ENCODE assay signal across 2 fruit fly cellular contexts in genomic region chr4:404325-404724, dm6.
TF ChIP-seq lines count a peak whose summit lies in the region.

No protein-coding gene starts in this region.

TF ChIP-seq in whole organism, embryonic, 481 proteins besides CTCF, POLR2A, EP300 and RAD21 (continued from another document and continues in another):
- TF ChIP-seq CG11723 (GFP tag; optimal IDR thresholded peaks at IDR 0.05; lab: Kevin White, UChicago) (peak; percentile 37), sc (optimal IDR thresholded peaks at IDR 0.05; lab: Kevin White, UChicago) (no peak), sc (GFP tag; optimal IDR thresholded peaks at IDR 0.05; lab: Kevin White, UChicago) (peak; percentile 19), CG6854 (GFP tag; optimal IDR thresholded peaks at IDR 0.05; lab: Kevin White, UChicago) (peak; percentile 70), Hmx (GFP tag; optimal IDR thresholded peaks at IDR 0.05; lab: Kevin White, UChicago) (no peak), nau (GFP tag; optimal IDR thresholded peaks at IDR 0.05; lab: Kevin White, UChicago) (peak; percentile 68), CG18476 (GFP tag; optimal IDR thresholded peaks at IDR 0.05; lab: Kevin White, UChicago) (no peak), Gsc (GFP tag; IDR thresholded peaks at IDR 0.05; lab: Robert Waterston, UW) (no peak), Mes4 (GFP tag; optimal IDR thresholded peaks at IDR 0.05; lab: Kevin White, UChicago) (no peak), chinmo (GFP tag; IDR thresholded peaks at IDR 0.05; lab: Robert Waterston, UW; ENCODE audit: partially characterized antibody) (0 out of 4 replicates have a peak, but pooled peaks have one; percentile 20), Max (GFP tag; optimal IDR thresholded peaks at IDR 0.05; lab: Kevin White, UChicago) (peak; percentile 26), Taf1 (GFP tag; IDR thresholded peaks at IDR 0.05; lab: Robert Waterston, UW) (no peak), Meics (GFP tag; optimal IDR thresholded peaks at IDR 0.05; lab: Kevin White, UChicago) (peak; percentile 78), CG12219 (GFP tag; optimal IDR thresholded peaks at IDR 0.05; lab: Kevin White, UChicago) (peak; percentile 67), CG14710 (tag; optimal IDR thresholded peaks at IDR 0.05; lab: Kevin White, UChicago) (peak; percentile 36), mirr (GFP tag; optimal IDR thresholded peaks at IDR 0.05; lab: Kevin White, UChicago) (peak; percentile 49), gt (GFP tag; IDR thresholded peaks at IDR 0.05; lab: Robert Waterston, UW) (no peak), az2 (GFP tag; optimal IDR thresholded peaks at IDR 0.05; lab: Kevin White, UChicago) (peak; percentile 60), Xbp1 (GFP tag; optimal IDR thresholded peaks at IDR 0.05; lab: Kevin White, UChicago) (peak; percentile 43), CG2199 (GFP tag; IDR thresholded peaks at IDR 0.05; lab: Robert Waterston, UW) (peak; percentile 94), hkb (optimal IDR thresholded peaks at IDR 0.05; lab: Kevin White, UChicago) (no peak), hkb (GFP tag; IDR thresholded peaks at IDR 0.05; lab: Robert Waterston, UW) (peak; percentile 28; the same call in 1 of the 2 replicates), CG18619 (GFP tag; optimal IDR thresholded peaks at IDR 0.05; lab: Kevin White, UChicago) (no peak), Dll (GFP tag; IDR thresholded peaks at IDR 0.05; lab: Robert Waterston, UW; ENCODE audit: partially characterized antibody) (no peak), nmo (GFP tag; optimal IDR thresholded peaks at IDR 0.05; lab: Kevin White, UChicago) (no peak), D19A (tag; optimal IDR thresholded peaks at IDR 0.05; lab: Kevin White, UChicago) (peak; percentile 60), Side (GFP tag; optimal IDR thresholded peaks at IDR 0.05; lab: Kevin White, UChicago) (peak; percentile 7), sens (GFP tag; lab: Kevin White, UChicago) (peak; percentile 40), zen (tag; optimal IDR thresholded peaks at IDR 0.05; lab: Kevin White, UChicago) (peak; percentile 45), CG10462 (GFP tag; optimal IDR thresholded peaks at IDR 0.05; lab: Kevin White, UChicago) (no peak), jumu (GFP tag; optimal IDR thresholded peaks at IDR 0.05; lab: Kevin White, UChicago) (no peak), Fer1 (GFP tag; optimal IDR thresholded peaks at IDR 0.05; lab: Kevin White, UChicago) (peak; percentile 70), luna (GFP tag; optimal IDR thresholded peaks at IDR 0.05; lab: Kevin White, UChicago) (no peak), ATbp (GFP tag; optimal IDR thresholded peaks at IDR 0.05; lab: Kevin White, UChicago) (peak; percentile 57), BtbVII (GFP tag; optimal IDR thresholded peaks at IDR 0.05; lab: Kevin White, UChicago) (peak; percentile 64), CG3407 (GFP tag; optimal IDR thresholded peaks at IDR 0.05; lab: Kevin White, UChicago) (peak; percentile 50), Six4 (GFP tag; optimal IDR thresholded peaks at IDR 0.05; lab: Kevin White, UChicago) (peak; percentile 52), CG7928 (GFP tag; optimal IDR thresholded peaks at IDR 0.05; lab: Kevin White, UChicago) (no peak), D (optimal IDR thresholded peaks at IDR 0.05; lab: Kevin White, UChicago) (no peak), D (GFP tag; optimal IDR thresholded peaks at IDR 0.05; lab: Kevin White, UChicago) (peak; percentile 41), CG17361 (GFP tag; IDR thresholded peaks at IDR 0.05; lab: Robert Waterston, UW) (0 out of 3 replicates have a peak, but pooled peaks have one; percentile 31), Eip74EF (GFP tag; optimal IDR thresholded peaks at IDR 0.05; lab: Kevin White, UChicago) (peak in 1 of 2 experiments; percentile 48), fd102C (GFP tag; optimal IDR thresholded peaks at IDR 0.05; lab: Kevin White, UChicago) (peak; percentile 49), CG2712 (tag; optimal IDR thresholded peaks at IDR 0.05; lab: Kevin White, UChicago) (peak; percentile 60), Hmr (GFP tag; optimal IDR thresholded peaks at IDR 0.05; lab: Kevin White, UChicago) (peak; percentile 48), Opbp (GFP tag; IDR thresholded peaks at IDR 0.05; lab: Robert Waterston, UW; ENCODE audit: partially characterized antibody) (no peak), zfh2 (GFP tag; optimal IDR thresholded peaks at IDR 0.05; lab: Kevin White, UChicago) (no peak), PHDP (tag; optimal IDR thresholded peaks at IDR 0.05; lab: Kevin White, UChicago) (peak; percentile 61), Drgx (GFP tag; IDR thresholded peaks at IDR 0.05; lab: Robert Waterston, UW) (no peak), CHES-1-like (GFP tag; optimal IDR thresholded peaks at IDR 0.05; lab: Kevin White, UChicago) (no peak), gsb-n (tag; optimal IDR thresholded peaks at IDR 0.05; lab: Kevin White, UChicago) (peak; percentile 51), ERR (GFP tag; optimal IDR thresholded peaks at IDR 0.05; lab: Kevin White, UChicago) (no peak), kay (GFP tag; optimal IDR thresholded peaks at IDR 0.05; lab: Kevin White, UChicago) (no peak), seq (GFP tag; IDR thresholded peaks at IDR 0.05; lab: Robert Waterston, UW) (no peak; the same call in 1 of the 2 replicates), crol (GFP tag; IDR thresholded peaks at IDR 0.05; lab: Robert Waterston, UW) (no peak), insv (GFP tag; optimal IDR thresholded peaks at IDR 0.05; lab: Kevin White, UChicago) (peak in 1 of 2 experiments; percentile 18), maf-S (GFP tag; optimal IDR thresholded peaks at IDR 0.05; lab: Kevin White, UChicago) (no peak), grau (tag; optimal IDR thresholded peaks at IDR 0.05; lab: Kevin White, UChicago) (peak; percentile 40), wek (GFP tag; optimal IDR thresholded peaks at IDR 0.05; lab: Kevin White, UChicago) (peak; percentile 60), CG13775 (GFP tag; optimal IDR thresholded peaks at IDR 0.05; lab: Kevin White, UChicago) (peak; percentile 18), Pdp1 (GFP tag; optimal IDR thresholded peaks at IDR 0.05; lab: Kevin White, UChicago) (peak in 1 of 2 experiments; percentile 16), CG15269 (tag; optimal IDR thresholded peaks at IDR 0.05; lab: Kevin White, UChicago) (peak; percentile 70), CG1529 (GFP tag; optimal IDR thresholded peaks at IDR 0.05; lab: Kevin White, UChicago) (peak; percentile 60), CG15514 (GFP tag; optimal IDR thresholded peaks at IDR 0.05; lab: Kevin White, UChicago) (peak; percentile 50), Lpt (GFP tag; optimal IDR thresholded peaks at IDR 0.05; lab: Kevin White, UChicago) (peak; percentile 37), unpg (GFP tag; optimal IDR thresholded peaks at IDR 0.05; lab: Kevin White, UChicago) (peak; percentile 57)

TF ChIP-seq in whole organism, prepupa, 60 proteins besides CTCF, POLR2A, EP300 and RAD21 (continued from another document):
- TF ChIP-seq CG9139 (GFP tag; optimal IDR thresholded peaks at IDR 0.05; lab: Kevin White, UChicago) (peak; percentile 65), fd59A (GFP tag; optimal IDR thresholded peaks at IDR 0.05; lab: Kevin White, UChicago) (peak; percentile 11), Hr4 (GFP tag; optimal IDR thresholded peaks at IDR 0.05; lab: Kevin White, UChicago) (peak; percentile 2), Eip75B (GFP tag; optimal IDR thresholded peaks at IDR 0.05; lab: Kevin White, UChicago) (peak; percentile 35), salr (GFP tag; optimal IDR thresholded peaks at IDR 0.05; lab: Kevin White, UChicago) (no peak), cyc (GFP tag; optimal IDR thresholded peaks at IDR 0.05; lab: Kevin White, UChicago) (no peak), CG10631 (GFP tag; optimal IDR thresholded peaks at IDR 0.05; lab: Kevin White, UChicago) (no peak), pdm3 (GFP tag; optimal IDR thresholded peaks at IDR 0.05; lab: Kevin White, UChicago) (peak; percentile 19), CG10669 (GFP tag; optimal IDR thresholded peaks at IDR 0.05; lab: Kevin White, UChicago) (peak; percentile 20), CG7368 (GFP tag; optimal IDR thresholded peaks at IDR 0.05; lab: Kevin White, UChicago) (peak; percentile 30), acj6 (GFP tag; optimal IDR thresholded peaks at IDR 0.05; lab: Kevin White, UChicago) (peak; percentile 33), Ets96B (tag; optimal IDR thresholded peaks at IDR 0.05; lab: Kevin White, UChicago) (peak; percentile 21), CG1621 (tag; optimal IDR thresholded peaks at IDR 0.05; lab: Kevin White, UChicago) (no peak), CG11762 (GFP tag; optimal IDR thresholded peaks at IDR 0.05; lab: Kevin White, UChicago; ENCODE audit: insufficient read depth) (peak; percentile 37), CG6163 (GFP tag; IDR thresholded peaks at IDR 0.05; lab: Robert Waterston, UW) (no peak), ss (GFP tag; optimal IDR thresholded peaks at IDR 0.05; lab: Kevin White, UChicago) (peak; percentile 40 to 43), spab (GFP tag; optimal IDR thresholded peaks at IDR 0.05; lab: Kevin White, UChicago) (peak; percentile 1), CG6276 (GFP tag; optimal IDR thresholded peaks at IDR 0.05; lab: Kevin White, UChicago) (no peak), Smox (GFP tag; optimal IDR thresholded peaks at IDR 0.05; lab: Kevin White, UChicago) (no peak), CG8119 (GFP tag; IDR thresholded peaks at IDR 0.05; lab: Robert Waterston, UW) (no peak), achi (GFP tag; optimal IDR thresholded peaks at IDR 0.05; lab: Kevin White, UChicago) (peak; percentile 31)
